Worm (Caenorhabditis elegans) whole organism, early embryonic: Measurements from ENCODE around the gene mrps-5.

Source experiments
- aly-1 ChIP-seq: sonication (generic microtip); optimal IDR thresholded peaks from 2 replicates; lab custom pipeline; 2016; ENCODE audit warnings: missing genetic modification characterization, missing compliant biosample characterization
- ama-1 ChIP-seq: fragments of 150-350 bp; optimal IDR thresholded peaks from 2 replicates; lab custom pipeline; 2014
- ceh-13 ChIP-seq: fragments of 200-800 bp; sonication (Bioruptor generic); optimal IDR thresholded peaks from 2 replicates; lab custom pipeline; 2018; ENCODE audit warnings: mild to moderate bottlenecking, missing genetic modification characterization, missing compliant biosample characterization
- ets-7 ChIP-seq: sonication (generic microtip); optimal IDR thresholded peaks from 2 replicates; lab custom pipeline; 2016; ENCODE audit warnings: missing genotype, missing genetic modification characterization, missing compliant biosample characterization
- hmg-4 ChIP-seq: fragments of 200-800 bp; sonication (Bioruptor generic); optimal IDR thresholded peaks from 2 replicates; lab custom pipeline; 2018; ENCODE audit warnings: mild to moderate bottlenecking, missing genetic modification characterization, missing compliant biosample characterization
- hnd-1 ChIP-seq: sonication (generic microtip); optimal IDR thresholded peaks from 2 replicates; lab custom pipeline; 2016; ENCODE audit warnings: missing genetic modification characterization, missing compliant biosample characterization
- tbx-11 ChIP-seq: fragments of 200-800 bp; sonication (Bioruptor generic); IDR thresholded peaks from 2 replicates; pipeline ENCODE4 v1.3.6; 2022; ENCODE audit warnings: missing genetic modification characterization, missing compliant biosample characterization
- tra-4 ChIP-seq: sonication (generic microtip); optimal IDR thresholded peaks from 2 replicates; lab custom pipeline; 2017; ENCODE audit warnings: missing genetic modification characterization, missing compliant biosample characterization

- TF ChIP-seq hmg-4 (GFP tag; lab: Kevin White, UChicago): no peak
- TF ChIP-seq tbx-11 (GFP tag; lab: Robert Waterston, UW): no peak
- no peak for TF ChIP-seq hnd-1
- TF ChIP-seq ama-1 (lab: Kevin White, UChicago): no peak
- no peak for TF ChIP-seq ets-7
- TF ChIP-seq tra-4 (tag; lab: Kevin White, UChicago): no peak
- no peak for TF ChIP-seq aly-1 (tag; lab: Kevin White, UChicago)
- no peak for TF ChIP-seq ceh-13
Observed at ce11 chrV:12584771-12585170, 21.5 kb downstream of the mrps-5 start.
